Worm (Caenorhabditis elegans) whole organism, L1 larva: ENCODE data around the gene Y54F10AM.6.

ENCODE experiments used
- ama-1 ChIP-seq: fragments of 150-350 bp; optimal IDR thresholded peaks from 2 replicates; lab custom pipeline; 2014
- dpl-1 ChIP-seq, 3 experiments: fragments of 150-350 bp in 2 of 3; sonication (generic microtip) in 1 of 3; optimal IDR thresholded peaks; 2 replicates each; lab custom pipeline; 2014 to 2017; ENCODE audit warnings: missing biosample characterization in 3 of 3, missing genetic modification characterization in 3 of 3, missing genetic modification reagents in 3 of 3
- efl-3 ChIP-seq: fragments of 200-800 bp; sonication (Bioruptor generic); optimal IDR thresholded peaks from 2 replicates; lab custom pipeline; 2018; ENCODE audit warnings: mild to moderate bottlenecking, missing genetic modification characterization, missing compliant biosample characterization
- nhr-84 ChIP-seq: sonication (generic microtip); optimal IDR thresholded peaks from 2 replicates; lab custom pipeline; 2017; ENCODE audit warnings: missing biosample characterization, missing genetic modification characterization
- pqm-1 ChIP-seq: sonication (generic microtip); optimal IDR thresholded peaks from 3 replicates; lab custom pipeline; 2017; ENCODE audit warnings: missing biosample characterization, missing genetic modification characterization
- unc-130 ChIP-seq: fragments of 150-350 bp; optimal IDR thresholded peaks from 2 replicates; lab custom pipeline; 2017; ENCODE audit warnings: missing biosample characterization, missing genetic modification characterization, inconsistent platforms

ce11 chrIII:2477303-2477702 lies 31.3 kb upstream of the Y54F10AM.6 start:
- no peak for TF ChIP-seq pqm-1 (tag; lab: Kevin White, UChicago)
- peak in 2 of 3 experiments; percentile 38 to 53 for TF ChIP-seq dpl-1 (GFP tag; optimal IDR thresholded peaks at IDR 0.05; lab: Kevin White, UChicago)
- TF ChIP-seq nhr-84 (tag; lab: Kevin White, UChicago), result no peak
- TF ChIP-seq unc-130, result no peak
- TF ChIP-seq ama-1, result no peak
- no peak for TF ChIP-seq efl-3
